Fruit fly (Drosophila melanogaster): ENCODE results near the gene PH4alphaSG1.

The PH4alphaSG1 gene

DNA sequence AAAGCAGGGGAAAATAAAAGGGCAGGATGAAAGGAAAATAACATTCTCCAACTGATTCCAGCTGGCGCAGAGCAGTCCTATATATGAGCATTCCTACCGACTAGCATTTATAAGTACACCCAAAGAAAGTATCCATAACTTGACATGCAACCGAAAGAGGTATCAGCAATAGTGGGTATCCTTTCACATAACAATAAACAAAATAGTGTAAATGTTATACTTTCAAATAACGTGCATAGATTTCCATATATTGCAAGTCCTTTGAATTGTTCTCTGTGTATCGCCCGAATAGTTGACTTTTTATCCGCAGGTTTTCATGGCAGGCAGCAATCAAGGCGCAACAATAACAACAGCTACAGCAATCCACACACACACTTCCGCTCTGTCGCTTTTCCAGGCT, 44.6 kb upstream of the PH4alphaSG1 start (continued):
- TF ChIP-seq PHDP (tag; optimal IDR thresholded peaks at IDR 0.05) (no peak), Awh (GFP tag; IDR thresholded peaks at IDR 0.05) (no peak), CG43689 (GFP tag; IDR thresholded peaks at IDR 0.05) (no peak), CG3281 (GFP tag; optimal IDR thresholded peaks at IDR 0.05) (peak; percentile 25), sob (GFP tag; IDR thresholded peaks at IDR 0.05) (peak; percentile 34; the same call in 1 of the 2 replicates), CrebB (tag; optimal IDR thresholded peaks at IDR 0.05) (no peak), klu (GFP tag; IDR thresholded peaks at IDR 0.05) (no peak), HLHmδ (GFP tag; optimal IDR thresholded peaks at IDR 0.05) (no peak), B-H2 (GFP tag; optimal IDR thresholded peaks at IDR 0.05) (no peak), Dip3 (GFP tag; optimal IDR thresholded peaks at IDR 0.05) (no peak), C15 (GFP tag; IDR thresholded peaks at IDR 0.05) (no peak), CG18599 (GFP tag; optimal IDR thresholded peaks at IDR 0.05) (peak; percentile 77), mam (GFP tag; optimal IDR thresholded peaks at IDR 0.05) (peak; percentile 47), CG11696 (GFP tag; IDR thresholded peaks at IDR 0.05) (no peak), CG11504 (tag; optimal IDR thresholded peaks at IDR 0.05) (peak; percentile 35), CG9797 (GFP tag; optimal IDR thresholded peaks at IDR 0.05) (no peak), CG8478 (optimal IDR thresholded peaks at IDR 0.05) (no peak), Mrtf (GFP tag; IDR thresholded peaks at IDR 0.05) (no peak), HLH54F (GFP tag; optimal IDR thresholded peaks at IDR 0.05) (peak; percentile 1), row (GFP tag; IDR thresholded peaks at IDR 0.05) (peak; percentile 53), Lim3 (GFP tag; IDR thresholded peaks at IDR 0.05) (no peak), CG17328 (GFP tag; IDR thresholded peaks at IDR 0.05) (no peak), Sox102F (GFP tag; optimal IDR thresholded peaks at IDR 0.05) (peak; percentile 20), kni (GFP tag; optimal IDR thresholded peaks at IDR 0.05) (no peak), ems (GFP tag; optimal IDR thresholded peaks at IDR 0.05) (no peak), CG17186 (GFP tag; optimal IDR thresholded peaks at IDR 0.05) (no peak), CG31388 (GFP tag; optimal IDR thresholded peaks at IDR 0.05) (no peak), CG14710 (tag; optimal IDR thresholded peaks at IDR 0.05) (no peak), cad (GFP tag; optimal IDR thresholded peaks at IDR 0.05) (no peak), CG3847 (GFP tag; IDR thresholded peaks at IDR 0.05) (0 out of 2 replicates have a peak, but pooled peaks have one; percentile 20), ttk (GFP tag; IDR thresholded peaks at IDR 0.05) (no peak), CG4617 (GFP tag; optimal IDR thresholded peaks at IDR 0.05; ENCODE audit: borderline replicate concordance) (no peak), NK7.1 (GFP tag; optimal IDR thresholded peaks at IDR 0.05) (no peak), odd (GFP tag; optimal IDR thresholded peaks at IDR 0.05) (no peak), vvl (GFP tag; IDR thresholded peaks at IDR 0.05) (no peak), Hand (GFP tag; optimal IDR thresholded peaks at IDR 0.05) (peak; percentile 27), CG18262 (tag; optimal IDR thresholded peaks at IDR 0.05) (no peak), her (GFP tag; optimal IDR thresholded peaks at IDR 0.05) (no peak), Lpt (GFP tag; optimal IDR thresholded peaks at IDR 0.05) (no peak), CG30403 (GFP tag; optimal IDR thresholded peaks at IDR 0.05) (peak; percentile 1), bowl (GFP tag; IDR thresholded peaks at IDR 0.05) (no peak), CG11398 (GFP tag; optimal IDR thresholded peaks at IDR 0.05) (no peak), Meics (GFP tag; optimal IDR thresholded peaks at IDR 0.05) (peak; percentile 31), tna (GFP tag; IDR thresholded peaks at IDR 0.05; ENCODE audit: partially characterized antibody) (no peak), CG12219 (GFP tag; optimal IDR thresholded peaks at IDR 0.05) (no peak), CG8359 (GFP tag; optimal IDR thresholded peaks at IDR 0.05; ENCODE audit: borderline replicate concordance) (no peak), E2f1 (GFP tag; IDR thresholded peaks at IDR 0.05) (no peak), Elba2 (GFP tag; optimal IDR thresholded peaks at IDR 0.05) (no peak), caup (GFP tag; optimal IDR thresholded peaks at IDR 0.05; ENCODE audit: severe bottlenecking) (peak; percentile 24), CG12299 (tag; optimal IDR thresholded peaks at IDR 0.05) (no peak), dmrt99B (tag; optimal IDR thresholded peaks at IDR 0.05) (peak; percentile 38), bab2 (GFP tag; optimal IDR thresholded peaks at IDR 0.05) (no peak)
